Worm (Caenorhabditis elegans) whole organism, L3 larva: ENCODE results near the gene R11G11.16.

ENCODE experiments used
- ZK546.5 ChIP-seq: sonication (generic microtip); optimal IDR thresholded peaks from 2 replicates; lab custom pipeline; 2017; ENCODE audit warnings: missing biosample characterization, missing genetic modification characterization
- ama-1 ChIP-seq: fragments of 150-350 bp; optimal IDR thresholded peaks from 2 replicates; lab custom pipeline; 2018
- ceh-16 ChIP-seq: sonication (generic microtip); optimal IDR thresholded peaks from 2 replicates; lab custom pipeline; 2017; ENCODE audit warnings: missing biosample characterization, missing genetic modification characterization
- ceh-82 ChIP-seq: fragments of 150-350 bp; optimal IDR thresholded peaks from 2 replicates; lab custom pipeline; 2014; ENCODE audit warnings: missing biosample characterization, missing genetic modification characterization
- ceh-9 ChIP-seq: sonication (generic microtip); optimal IDR thresholded peaks from 2 replicates; lab custom pipeline; 2018; ENCODE audit warnings: missing biosample characterization, missing genetic modification characterization
- egl-27 ChIP-seq: sonication (generic microtip); optimal IDR thresholded peaks from 4 replicates; lab custom pipeline; 2017; ENCODE audit warnings: missing biosample characterization, missing genetic modification reagents, missing genetic modification characterization
- egl-5 ChIP-seq: fragments of 150-350 bp; optimal IDR thresholded peaks from 2 replicates; lab custom pipeline; 2017; ENCODE audit warnings: missing biosample characterization, missing genetic modification reagents, missing genetic modification characterization, inconsistent platforms
- elt-2 ChIP-seq: sonication (generic microtip); optimal IDR thresholded peaks from 2 replicates; lab custom pipeline; 2016; ENCODE audit warnings: missing genetic modification reagents, mild to moderate bottlenecking, missing genetic modification characterization, missing compliant biosample characterization
- eor-1 ChIP-seq, 2 experiments: fragments of 150-350 bp; optimal IDR thresholded peaks; 2 replicates each; lab custom pipeline; 2014 to 2018; ENCODE audit warnings: missing biosample characterization in 2 of 2, missing genetic modification characterization in 2 of 2
- fkh-10 ChIP-seq: sonication (generic microtip); optimal IDR thresholded peaks from 2 replicates; lab custom pipeline; 2017; ENCODE audit warnings: missing biosample characterization, missing genetic modification reagents, missing genetic modification characterization
- fos-1 ChIP-seq: fragments of 150-350 bp; optimal IDR thresholded peaks from 2 replicates; lab custom pipeline; 2014; ENCODE audit warnings: missing biosample characterization, missing genetic modification characterization
- hmg-11 ChIP-seq: sonication (generic microtip); optimal IDR thresholded peaks from 2 replicates; lab custom pipeline; 2016; ENCODE audit warnings: missing genetic modification characterization, missing compliant biosample characterization
- jun-1 ChIP-seq: fragments of 150-350 bp; optimal IDR thresholded peaks from 2 replicates; lab custom pipeline; 2014; ENCODE audit warnings: missing biosample characterization, missing genetic modification reagents, missing genetic modification characterization
- lin-15B ChIP-seq: fragments of 150-350 bp; optimal IDR thresholded peaks from 2 replicates; lab custom pipeline; 2014; ENCODE audit warnings: missing biosample characterization, missing genetic modification characterization
- lin-39 ChIP-seq: fragments of 150-350 bp; optimal IDR thresholded peaks from 2 replicates; lab custom pipeline; 2018; ENCODE audit warnings: missing biosample characterization, missing genetic modification reagents, missing genetic modification characterization
- mdl-1 ChIP-seq: fragments of 150-350 bp; optimal IDR thresholded peaks from 2 replicates; lab custom pipeline; 2014; ENCODE audit warnings: missing biosample characterization, missing genetic modification characterization
- nfya-1 ChIP-seq: sonication (generic microtip); optimal IDR thresholded peaks from 2 replicates; lab custom pipeline; 2017; ENCODE audit warnings: missing genetic modification characterization, mild to moderate bottlenecking, missing compliant biosample characterization, antibody characterized with exemption, moderate library complexity; ENCODE audit not compliant: insufficient read depth
- nhr-23 ChIP-seq: fragments of 150-350 bp; optimal IDR thresholded peaks from 2 replicates; lab custom pipeline; 2014; ENCODE audit warnings: missing biosample characterization, missing genetic modification reagents, missing genetic modification characterization
- nhr-237 ChIP-seq: fragments of 150-350 bp; optimal IDR thresholded peaks from 2 replicates; lab custom pipeline; 2014; ENCODE audit warnings: missing biosample characterization, missing genetic modification characterization
- nhr-25 ChIP-seq: sonication (generic microtip); optimal IDR thresholded peaks from 2 replicates; lab custom pipeline; 2017; ENCODE audit warnings: missing biosample characterization, missing genetic modification characterization
- nhr-28 ChIP-seq: fragments of 150-350 bp; optimal IDR thresholded peaks from 2 replicates; lab custom pipeline; 2014; ENCODE audit warnings: missing biosample characterization, missing genetic modification characterization
- nhr-43 ChIP-seq: sonication (generic microtip); optimal IDR thresholded peaks from 2 replicates; lab custom pipeline; 2016; ENCODE audit warnings: mild to moderate bottlenecking, missing genetic modification characterization, missing compliant biosample characterization; ENCODE audit not compliant: poor library complexity, severe bottlenecking
- nhr-67 ChIP-seq: fragments of 150-350 bp; optimal IDR thresholded peaks from 2 replicates; lab custom pipeline; 2014; ENCODE audit warnings: missing biosample characterization, missing genetic modification characterization
- nhr-76 ChIP-seq: fragments of 150-350 bp; sonication (generic microtip); optimal IDR thresholded peaks from 5 replicates; lab custom pipeline; 2014; ENCODE audit warnings: missing biosample characterization, missing genetic modification characterization
- nhr-77 ChIP-seq: fragments of 150-350 bp; optimal IDR thresholded peaks from 2 replicates; lab custom pipeline; 2014; ENCODE audit warnings: missing biosample characterization, missing genetic modification characterization
- pha-4 ChIP-seq: fragments of 150-350 bp; optimal IDR thresholded peaks from 2 replicates; lab custom pipeline; 2014; ENCODE audit warnings: missing biosample characterization, missing genetic modification reagents, missing genetic modification characterization
- pqm-1 ChIP-seq: fragments of 150-350 bp; optimal IDR thresholded peaks from 2 replicates; lab custom pipeline; 2017; ENCODE audit warnings: missing biosample characterization, missing genetic modification characterization, inconsistent platforms
- skn-1 ChIP-seq: fragments of 150-350 bp; optimal IDR thresholded peaks from 2 replicates; lab custom pipeline; 2014; ENCODE audit warnings: missing biosample characterization, missing genetic modification characterization
- unc-62 ChIP-seq: fragments of 150-350 bp; sonication (generic microtip); optimal IDR thresholded peaks from 4 replicates; lab custom pipeline; 2014; ENCODE audit warnings: missing biosample characterization, missing genetic modification reagents, missing genetic modification characterization
- ztf-11 ChIP-seq: fragments of 150-350 bp; optimal IDR thresholded peaks from 2 replicates; lab custom pipeline; 2014; ENCODE audit warnings: missing biosample characterization, missing genetic modification characterization
- ztf-4 ChIP-seq: fragments of 150-350 bp; optimal IDR thresholded peaks from 2 replicates; lab custom pipeline; 2014; ENCODE audit warnings: missing biosample characterization, missing genetic modification characterization

R11G11.16 gene

ce11 chrV:483289-483795, 41.6 kb downstream of the R11G11.16 start, which contains the start of gene nhr-130:
Gene nhr-130 (minus strand): TSS chrV:483339.
- TF ChIP-seq lin-15B (tag; lab: Kevin White, UChicago) (no peak), unc-62 (GFP tag; lab: Kevin White, UChicago) (no peak), skn-1 (tag; lab: Kevin White, UChicago) (no peak), nhr-43 (tag; lab: Kevin White, UChicago) (no peak), nhr-23 (tag; lab: Kevin White, UChicago) (no peak), pha-4 (tag; lab: Kevin White, UChicago) (peak; percentile 20), ama-1 (lab: Kevin White, UChicago) (no peak), fkh-10 (GFP tag; lab: Kevin White, UChicago) (no peak), elt-2 (tag; lab: Kevin White, UChicago) (peak; percentile 90), ceh-9 (tag; lab: Kevin White, UChicago) (no peak), pqm-1 (tag; lab: Kevin White, UChicago) (peak; percentile 77), nhr-25 (tag; lab: Kevin White, UChicago) (no peak)

DNA sequence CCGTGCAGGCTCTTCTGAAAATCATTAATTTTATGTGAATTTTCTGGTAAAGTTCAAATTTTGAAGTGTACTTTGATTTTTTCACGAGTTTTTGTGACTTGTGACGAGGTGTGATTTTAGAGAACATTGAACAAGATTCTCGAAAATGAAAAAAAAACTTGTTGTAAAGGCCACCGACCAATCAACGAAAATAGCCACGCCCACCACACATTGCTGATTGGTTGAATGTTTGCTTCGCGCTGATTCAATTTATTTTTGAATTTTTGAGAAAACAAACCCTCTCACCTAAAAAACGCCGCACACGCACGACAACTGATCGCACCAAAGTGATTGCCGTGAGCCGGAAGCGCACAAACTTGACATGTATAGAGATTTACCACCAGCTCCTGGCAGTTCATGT, 42.1 kb downstream of the R11G11.16 start:
- TF ChIP-seq nfya-1 (tag; lab: Kevin White, UChicago) (peak; percentile 74), nhr-67 (no peak), nhr-77 (tag; lab: Kevin White, UChicago) (no peak), unc-62 (GFP tag; lab: Kevin White, UChicago) (no peak), ceh-16 (tag; lab: Kevin White, UChicago) (no peak), nhr-28 (tag; lab: Kevin White, UChicago) (no peak), pqm-1 (tag; lab: Kevin White, UChicago) (peak; percentile 0)

DNA sequence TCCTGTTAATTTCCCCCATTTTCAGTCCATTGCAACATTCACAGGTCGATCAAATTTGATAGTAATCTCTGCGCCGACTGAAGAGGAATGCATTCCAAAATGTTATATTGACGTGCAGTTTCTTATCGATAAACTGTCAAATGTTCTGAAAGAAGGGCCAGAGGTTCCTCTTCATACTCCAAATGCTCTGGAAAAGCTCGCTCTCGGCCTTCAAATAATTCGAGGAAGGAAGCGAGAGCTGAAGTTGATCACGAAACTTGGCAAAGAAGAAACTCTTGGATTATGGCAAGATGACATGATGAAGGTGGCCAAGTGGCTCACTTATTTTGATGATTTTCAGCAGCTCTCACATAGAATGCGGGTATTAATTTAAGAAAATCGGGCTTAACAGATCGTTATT, 45.9 kb downstream of the R11G11.16 start:
- TF ChIP-seq ztf-11 (tag; lab: Kevin White, UChicago): no peak
- no peak for TF ChIP-seq eor-1 (tag; optimal IDR thresholded peaks at IDR 0.05; lab: Kevin White, UChicago)
- no peak for TF ChIP-seq ceh-9 (tag; lab: Kevin White, UChicago)
- TF ChIP-seq hmg-11 (tag; lab: Kevin White, UChicago): no peak
- TF ChIP-seq nhr-76 (tag; lab: Kevin White, UChicago): no peak
- no peak for TF ChIP-seq ztf-4 (tag; lab: Kevin White, UChicago)
- TF ChIP-seq nhr-25 (tag; lab: Kevin White, UChicago): no peak
- TF ChIP-seq elt-2 (tag; lab: Kevin White, UChicago): no peak
- no peak for TF ChIP-seq egl-5 (tag; lab: Kevin White, UChicago)
- TF ChIP-seq egl-27 (tag; lab: Kevin White, UChicago): no peak
- no peak for TF ChIP-seq lin-15B (tag; lab: Kevin White, UChicago)
- TF ChIP-seq nhr-43 (tag; lab: Kevin White, UChicago): no peak
- no peak for TF ChIP-seq lin-39 (tag; lab: Kevin White, UChicago)
- no peak for TF ChIP-seq nhr-237 (tag; lab: Kevin White, UChicago)
- no peak for TF ChIP-seq pqm-1 (tag; lab: Kevin White, UChicago)
- no peak for TF ChIP-seq pha-4 (tag; lab: Kevin White, UChicago)
- no peak for TF ChIP-seq ZK546.5 (tag; lab: Kevin White, UChicago)
- TF ChIP-seq mdl-1 (tag; lab: Kevin White, UChicago): no peak
- TF ChIP-seq fos-1 (tag; lab: Kevin White, UChicago): no peak
- TF ChIP-seq, all 47 proteins: peak for 0

DNA sequence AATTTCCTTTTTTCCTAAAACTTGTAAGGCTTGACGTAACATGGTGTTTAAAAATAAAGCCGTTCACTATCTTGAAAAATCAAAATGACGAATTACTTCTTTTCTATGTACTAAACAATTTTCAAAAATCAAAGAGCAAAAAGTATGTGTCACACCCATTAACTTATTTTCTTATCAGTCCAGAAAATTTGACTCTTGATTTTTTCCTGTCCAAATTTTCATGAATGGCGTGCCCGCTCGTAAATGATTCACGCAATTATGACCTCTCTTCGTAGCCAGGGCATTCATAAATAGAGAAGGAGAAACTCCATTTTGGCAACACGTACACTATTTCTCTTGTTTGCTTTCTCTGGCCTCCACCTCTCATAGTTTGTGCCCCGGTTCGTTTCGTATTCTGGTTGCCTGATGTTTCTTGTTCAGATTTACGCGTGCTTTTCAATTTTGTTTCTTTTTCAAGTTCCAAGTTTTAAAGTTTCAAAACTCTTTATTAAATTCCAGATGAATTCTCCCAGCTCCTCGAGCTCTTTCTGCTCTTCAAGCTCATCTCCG, 47.2 kb downstream of the R11G11.16 start, which contains the start of gene nhr-55:
Gene nhr-55, plus strand, starts transcription at position 499 of the 549 bp plus-strand sequence.
- TF ChIP-seq pha-4 (tag; lab: Kevin White, UChicago) (peak; percentile 70), jun-1 (peak; percentile 56), elt-2 (tag; lab: Kevin White, UChicago) (peak; percentile 82), pqm-1 (tag; lab: Kevin White, UChicago) (peak; percentile 90), nhr-25 (tag; lab: Kevin White, UChicago) (no peak), ceh-82 (tag; lab: Kevin White, UChicago) (no peak)
